4 worm cellular contexts compared by ENCODE assay signal in the genomic region with DNA sequence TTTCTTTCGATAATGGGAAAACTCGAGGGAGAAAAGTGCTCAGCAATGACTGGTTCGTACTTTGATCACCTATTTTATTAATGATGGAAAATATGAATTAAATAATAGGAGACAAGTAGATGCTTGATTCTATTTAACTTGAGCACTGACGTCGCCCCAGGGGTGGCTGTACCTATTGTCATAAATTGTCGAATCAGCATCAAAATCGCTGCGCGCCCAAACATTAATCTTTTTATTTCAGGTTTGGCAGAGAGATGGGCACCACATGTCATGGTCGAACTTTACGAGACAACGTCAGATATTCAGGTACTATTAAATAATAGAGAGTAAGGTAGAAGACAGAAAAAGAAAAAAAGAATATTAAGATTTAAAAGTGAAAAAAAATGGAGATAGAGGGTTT.
TF ChIP-seq lines count a peak whose summit lies in the region.

No protein-coding gene starts in this region.

TF ChIP-seq in whole organism, L1 larva, 84 proteins besides CTCF, POLR2A, EP300 and RAD21:
- TF ChIP-seq nhr-71 (tag; optimal IDR thresholded peaks at IDR 0.05; lab: Kevin White, UChicago) (peak; percentile 58), snu-23 (GFP tag; optimal IDR thresholded peaks at IDR 0.05; lab: Kevin White, UChicago) (peak; percentile 12), egl-13 (tag; optimal IDR thresholded peaks at IDR 0.05; lab: Kevin White, UChicago) (no peak), tlp-1 (tag; optimal IDR thresholded peaks at IDR 0.05; lab: Kevin White, UChicago) (no peak), rnt-1 (tag; optimal IDR thresholded peaks at IDR 0.05; lab: Kevin White, UChicago) (peak; percentile 3), grh-1 (GFP tag; IDR thresholded peaks at IDR 0.05; lab: Robert Waterston, UW) (peak; percentile 59), lin-14 (GFP tag; optimal IDR thresholded peaks at IDR 0.05; lab: Kevin White, UChicago) (peak; percentile 40), nhr-20 (tag; optimal IDR thresholded peaks at IDR 0.05; lab: Kevin White, UChicago) (peak; percentile 42), nhr-19 (GFP tag; conservative IDR thresholded peaks at IDR 0.05; lab: Robert Waterston, UW) (0 out of 2 replicates have a peak, but pooled peaks have one; percentile 6), efl-1 (optimal IDR thresholded peaks at IDR 0.05; lab: Kevin White, UChicago) (no peak), efl-1 (GFP tag; optimal IDR thresholded peaks at IDR 0.05 in 1 of 2; lab: Kevin White, UChicago) (no peak), nhr-90 (tag; optimal IDR thresholded peaks at IDR 0.05; lab: Kevin White, UChicago; ENCODE audit: poor library complexity) (peak; percentile 11), dpl-1 (GFP tag; optimal IDR thresholded peaks at IDR 0.05; lab: Kevin White, UChicago) (no peak), elt-2 (tag; optimal IDR thresholded peaks at IDR 0.05; lab: Kevin White, UChicago) (peak; percentile 2), nhr-85 (tag; lab: Kevin White, UChicago) (peak; percentile 85), pag-3 (tag; optimal IDR thresholded peaks at IDR 0.05; lab: Kevin White, UChicago; ENCODE audit: borderline replicate concordance, insufficient read depth) (peak; percentile 30), unc-130 (tag; optimal IDR thresholded peaks at IDR 0.05; lab: Kevin White, UChicago) (peak; percentile 7), elt-3 (tag; optimal IDR thresholded peaks at IDR 0.05; lab: Kevin White, UChicago) (peak in 3 of 6 experiments; percentile 19 to 43 (median 37))

TF ChIP-seq in whole organism, L2 larva, 48 proteins besides CTCF, POLR2A, EP300 and RAD21:
- TF ChIP-seq gmeb-1 (tag; optimal IDR thresholded peaks at IDR 0.05; lab: Kevin White, UChicago) (no peak), sma-9 (GFP tag; optimal IDR thresholded peaks at IDR 0.05; lab: Kevin White, UChicago) (peak; percentile 22), sma-9 (tag; optimal IDR thresholded peaks at IDR 0.05; lab: Kevin White, UChicago) (no peak), nhr-21 (tag; optimal IDR thresholded peaks at IDR 0.05; lab: Kevin White, UChicago) (peak; percentile 3), F13H6.1 (tag; optimal IDR thresholded peaks at IDR 0.05; lab: Kevin White, UChicago) (peak; percentile 12), sma-3 (GFP tag; optimal IDR thresholded peaks at IDR 0.05; lab: Kevin White, UChicago) (peak; percentile 11)
TF ChIP-seq in whole organism, L2 larva: peak in this region for 4.

TF ChIP-seq in whole organism, L3 larva, 47 proteins besides CTCF, POLR2A, EP300 and RAD21:
- TF ChIP-seq nhr-25 (tag; optimal IDR thresholded peaks at IDR 0.05; lab: Kevin White, UChicago) (peak; percentile 19), nhr-43 (tag; optimal IDR thresholded peaks at IDR 0.05; lab: Kevin White, UChicago; ENCODE audit: poor library complexity, severe bottlenecking) (no peak)

TF ChIP-seq in whole organism, L4 larva, 104 proteins besides CTCF, POLR2A, EP300 and RAD21:
- TF ChIP-seq ceh-20 (GFP tag; IDR thresholded peaks at IDR 0.05; lab: Robert Waterston, UW) (peak; percentile 8; the same call in 1 of the 2 replicates), aha-1 (tag; lab: Kevin White, UChicago) (peak; percentile 96), nhr-11 (tag; optimal IDR thresholded peaks at IDR 0.05; lab: Kevin White, UChicago) (no peak), lir-3 (tag; optimal IDR thresholded peaks at IDR 0.05; lab: Kevin White, UChicago) (no peak)
